Fruit fly (Drosophila melanogaster) whole organism, embryonic: ENCODE measurements around the gene CG32305.
A peak's percentile ranks its signal among the peaks of the same experiment; 100 is the strongest.

ENCODE experiments used
- Adf1 ChIP-seq: fragments of 200-800 bp; sonication (Bioruptor generic); IDR thresholded peaks from 2 replicates; pipeline ENCODE4 v1.3.6; 2022; ENCODE audit warnings: missing biosample characterization, missing genetic modification characterization
- Awh ChIP-seq: fragments of 200-800 bp; sonication (Bioruptor generic); IDR thresholded peaks from 2 replicates; pipeline ENCODE4, ENCODE4 v1.3.6; 2022; ENCODE audit warnings: missing biosample characterization, missing genetic modification characterization
- Bdp1 ChIP-seq: fragments of 200-800 bp; sonication (Bioruptor generic); optimal IDR thresholded peaks from 3 replicates; lab custom pipeline; 2016; ENCODE audit warnings: missing biosample characterization, missing genetic modification characterization
- CG10543 ChIP-seq: fragments of 200-800 bp; sonication (Bioruptor generic); optimal IDR thresholded peaks from 3 replicates; lab custom pipeline; 2017; ENCODE audit warnings: missing biosample characterization, mild to moderate bottlenecking, missing genetic modification characterization, moderate library complexity
- CG11696 ChIP-seq: fragments of 200-800 bp; sonication (Bioruptor generic); IDR thresholded peaks from 2 replicates; pipeline ENCODE4 v1.3.6; 2022; ENCODE audit warnings: missing biosample characterization, missing genetic modification characterization
- CG11723 ChIP-seq: fragments of 200-800 bp; sonication (Bioruptor generic); optimal IDR thresholded peaks from 2 replicates; lab custom pipeline; 2017; ENCODE audit warnings: missing biosample characterization, mild to moderate bottlenecking, missing genetic modification characterization
- CG12071 ChIP-seq: fragments of 200-800 bp; sonication (Bioruptor generic); optimal IDR thresholded peaks from 3 replicates; lab custom pipeline; 2018; ENCODE audit warnings: missing biosample characterization, mild to moderate bottlenecking, missing genetic modification characterization
- CG12769 ChIP-seq: fragments of 200-800 bp; sonication (Bioruptor generic); optimal IDR thresholded peaks from 2 replicates; lab custom pipeline; 2019; ENCODE audit warnings: missing biosample characterization, mild to moderate bottlenecking, missing genetic modification characterization, moderate library complexity
- CG13775 ChIP-seq: fragments of 200-800 bp; sonication (Bioruptor generic); optimal IDR thresholded peaks from 3 replicates; lab custom pipeline; 2017; ENCODE audit warnings: missing biosample characterization, mild to moderate bottlenecking, missing genetic modification characterization
- CG13894 ChIP-seq: fragments of 200-800 bp; sonication (Bioruptor generic); optimal IDR thresholded peaks from 3 replicates; lab custom pipeline; 2018; ENCODE audit warnings: missing biosample characterization, mild to moderate bottlenecking, missing genetic modification characterization, moderate library complexity
- CG14014 ChIP-seq: fragments of 200-800 bp; sonication (Bioruptor generic); IDR thresholded peaks from 2 replicates; pipeline ENCODE4 v1.3.6; 2022; ENCODE audit warnings: missing biosample characterization, missing genetic modification characterization
- CG15011 ChIP-seq: fragments of 200-800 bp; sonication (Bioruptor generic); optimal IDR thresholded peaks from 3 replicates; lab custom pipeline; 2018; ENCODE audit warnings: missing biosample characterization, mild to moderate bottlenecking, missing genetic modification characterization
- CG15601 ChIP-seq: fragments of 200-800 bp; sonication (Bioruptor generic); optimal IDR thresholded peaks from 3 replicates; lab custom pipeline; 2019; ENCODE audit warnings: missing biosample characterization, mild to moderate bottlenecking, missing genetic modification characterization, moderate library complexity
- CG17359 ChIP-seq: fragments of 200-800 bp; sonication (Bioruptor generic); optimal IDR thresholded peaks from 3 replicates; lab custom pipeline; 2018; ENCODE audit warnings: missing biosample characterization, mild to moderate bottlenecking, missing genetic modification characterization, moderate library complexity
- CG17385 ChIP-seq: fragments of 200-800 bp; sonication (Bioruptor generic); optimal IDR thresholded peaks from 3 replicates; lab custom pipeline; 2018; ENCODE audit warnings: missing biosample characterization, mild to moderate bottlenecking, missing genetic modification characterization
- CG18599 ChIP-seq: fragments of 200-800 bp; sonication (Bioruptor generic); optimal IDR thresholded peaks from 3 replicates; lab custom pipeline; 2017; ENCODE audit warnings: missing biosample characterization, missing genetic modification characterization, mild to moderate bottlenecking, moderate library complexity, missing genetic modification reagents
- CG30431 ChIP-seq: fragments of 200-800 bp; sonication (Bioruptor generic); optimal IDR thresholded peaks from 2 replicates; lab custom pipeline; 2017; ENCODE audit warnings: missing biosample characterization, missing genetic modification characterization
- CG34376 ChIP-seq: fragments of 200-800 bp; sonication (Bioruptor generic); optimal IDR thresholded peaks from 2 replicates; lab custom pipeline; 2018; ENCODE audit warnings: missing biosample characterization, mild to moderate bottlenecking, missing genetic modification characterization
- CG6683 ChIP-seq: fragments of 200-800 bp; sonication (Bioruptor generic); optimal IDR thresholded peaks from 2 replicates; lab custom pipeline; 2017; ENCODE audit warnings: missing biosample characterization, mild to moderate bottlenecking, missing genetic modification characterization, missing genetic modification reagents
- CG6765 ChIP-seq: fragments of 200-800 bp; sonication (Bioruptor generic); optimal IDR thresholded peaks from 3 replicates; lab custom pipeline; 2017; ENCODE audit warnings: missing biosample characterization, mild to moderate bottlenecking, missing genetic modification characterization
- CG8924 ChIP-seq: fragments of 200-800 bp; optimal IDR thresholded peaks from 3 replicates; lab custom pipeline; 2019; ENCODE audit warnings: missing biosample characterization, mild to moderate bottlenecking, missing genetic modification characterization, moderate library complexity
- CG9437 ChIP-seq: fragments of 200-800 bp; sonication (Bioruptor generic); optimal IDR thresholded peaks from 2 replicates; lab custom pipeline; 2018; ENCODE audit warnings: missing biosample characterization, mild to moderate bottlenecking, missing genetic modification characterization
- Dp ChIP-seq: fragments of 200-800 bp; sonication (Bioruptor generic); optimal IDR thresholded peaks from 2 replicates; lab custom pipeline; 2018; ENCODE audit warnings: missing biosample characterization, mild to moderate bottlenecking, missing genetic modification characterization, moderate library complexity
- NK7.1 ChIP-seq: fragments of 200-800 bp; sonication (Bioruptor generic); optimal IDR thresholded peaks from 3 replicates; lab custom pipeline; 2016; ENCODE audit warnings: missing biosample characterization, missing genetic modification characterization
- Nf-YC ChIP-seq: fragments of 200-800 bp; optimal IDR thresholded peaks from 3 replicates; lab custom pipeline; 2019; ENCODE audit warnings: missing biosample characterization, mild to moderate bottlenecking, missing genetic modification characterization, moderate library complexity
- PHDP ChIP-seq: fragments of 200-800 bp; sonication (Bioruptor generic); optimal IDR thresholded peaks from 3 replicates; lab custom pipeline; 2018; ENCODE audit warnings: missing biosample characterization, mild to moderate bottlenecking, missing genetic modification characterization, moderate library complexity
- Sox100B ChIP-seq: fragments of 200-800 bp; sonication (Bioruptor generic); optimal IDR thresholded peaks from 3 replicates; lab custom pipeline; 2018; ENCODE audit warnings: missing biosample characterization, mild to moderate bottlenecking, missing genetic modification characterization
- Stat92E ChIP-seq, 3 experiments: fragments of >200 bp in 2 of 3; fragments of 200-800 bp in 1 of 3; sonication (Bioruptor generic) in 1 of 3; optimal IDR thresholded peaks; 2 replicates each; lab custom pipeline; 2017 to 2019; ENCODE audit warnings: missing biosample characterization in 3 of 3, missing genetic modification characterization in 3 of 3, mild to moderate bottlenecking in 1 of 3, moderate library complexity in 1 of 3
- aop ChIP-seq: fragments of 200-800 bp; sonication (Bioruptor generic); IDR thresholded peaks from 2 replicates; pipeline ENCODE4 v1.3.6; 2022; ENCODE audit warnings: missing biosample characterization, missing genetic modification characterization
- caup ChIP-seq: fragments of 200-800 bp; sonication (Bioruptor generic); optimal IDR thresholded peaks from 3 replicates; lab custom pipeline; 2017; ENCODE audit warnings: missing biosample characterization, mild to moderate bottlenecking, missing genetic modification characterization, moderate library complexity; ENCODE audit not compliant: severe bottlenecking
- chif ChIP-seq, 2 experiments: fragments of 200-800 bp; sonication (Bioruptor generic); optimal IDR thresholded peaks; 3 replicates each; lab custom pipeline; 2016; ENCODE audit warnings: missing biosample characterization in 2 of 2, missing genetic modification characterization in 2 of 2
- ci ChIP-seq: fragments of 200-800 bp; sonication (Bioruptor generic); IDR thresholded peaks from 3 replicates; pipeline ENCODE4 v1.3.6; 2022; ENCODE audit warnings: missing biosample characterization, missing genetic modification characterization
- cwo ChIP-seq: fragments of 200-800 bp; sonication (Bioruptor generic); optimal IDR thresholded peaks from 3 replicates; lab custom pipeline; 2017; ENCODE audit warnings: missing biosample characterization, missing genetic modification characterization, mild to moderate bottlenecking, moderate library complexity, missing genetic modification reagents
- ewg ChIP-seq: fragments of 200-800 bp; sonication (Bioruptor generic); optimal IDR thresholded peaks from 3 replicates; lab custom pipeline; 2017; ENCODE audit warnings: mild to moderate bottlenecking, missing biosample characterization, missing genetic modification reagents, missing genetic modification characterization
- exex ChIP-seq: fragments of 200-800 bp; sonication (Bioruptor generic); optimal IDR thresholded peaks from 4 replicates; lab custom pipeline; 2018; ENCODE audit warnings: missing biosample characterization, mild to moderate bottlenecking, missing genetic modification characterization, moderate library complexity
- eyg ChIP-seq: fragments of 200-800 bp; sonication (Bioruptor generic); optimal IDR thresholded peaks from 3 replicates; lab custom pipeline; 2016; ENCODE audit warnings: missing biosample characterization, missing genetic modification characterization
- fd3F ChIP-seq: fragments of 200-800 bp; sonication (Bioruptor generic); optimal IDR thresholded peaks from 2 replicates; lab custom pipeline; 2018; ENCODE audit warnings: missing biosample characterization, mild to moderate bottlenecking, missing genetic modification characterization, moderate library complexity
- gsb-n ChIP-seq: fragments of 200-800 bp; sonication (Bioruptor generic); optimal IDR thresholded peaks from 3 replicates; lab custom pipeline; 2018; ENCODE audit warnings: missing biosample characterization, mild to moderate bottlenecking, missing genetic modification characterization
- hbn ChIP-seq: fragments of 200-800 bp; sonication (Bioruptor generic); IDR thresholded peaks from 2 replicates; pipeline ENCODE4 v1.3.6; 2022; ENCODE audit warnings: missing biosample characterization, missing genetic modification characterization; ENCODE audit not compliant: partially characterized antibody
- insv ChIP-seq, 2 experiments: fragments of 200-800 bp; sonication (Bioruptor generic); optimal IDR thresholded peaks; 3 replicates each; lab custom pipeline; 2016 to 2018; ENCODE audit warnings: missing biosample characterization in 2 of 2, missing genetic modification characterization in 2 of 2
- jumu ChIP-seq: fragments of 200-800 bp; sonication (Bioruptor generic); optimal IDR thresholded peaks from 3 replicates; lab custom pipeline; 2016; ENCODE audit warnings: missing biosample characterization, missing genetic modification characterization
- kah ChIP-seq: fragments of 200-800 bp; sonication (Bioruptor generic); optimal IDR thresholded peaks from 2 replicates; lab custom pipeline; 2018; ENCODE audit warnings: missing biosample characterization, mild to moderate bottlenecking, missing genetic modification characterization
- pfk ChIP-seq: fragments of 200-800 bp; sonication (Bioruptor generic); optimal IDR thresholded peaks from 2 replicates; lab custom pipeline; 2018; ENCODE audit warnings: missing biosample characterization, mild to moderate bottlenecking, missing genetic modification characterization, moderate library complexity
- ranshi ChIP-seq: fragments of 200-800 bp; sonication (Bioruptor generic); IDR thresholded peaks from 2 replicates; pipeline ENCODE4 v1.3.6; 2022; ENCODE audit warnings: missing biosample characterization, missing genetic modification characterization
- sna ChIP-seq: fragments of 200-800 bp; sonication (Bioruptor generic); IDR thresholded peaks from 2 replicates; pipeline ENCODE4 v1.3.6; 2022; ENCODE audit warnings: missing biosample characterization, missing genetic modification characterization; ENCODE audit not compliant: partially characterized antibody
- tin ChIP-seq: fragments of 200-800 bp; sonication (Bioruptor generic); optimal IDR thresholded peaks from 3 replicates; lab custom pipeline; 2016; ENCODE audit warnings: missing biosample characterization, missing genetic modification characterization
- toy ChIP-seq: fragments of 200-800 bp; sonication (Bioruptor generic); IDR thresholded peaks from 2 replicates; pipeline ENCODE4 v1.3.6; 2022; ENCODE audit warnings: missing biosample characterization, missing genetic modification characterization
- trh ChIP-seq: fragments of 200-800 bp; sonication (Bioruptor generic); optimal IDR thresholded peaks from 2 replicates; lab custom pipeline; 2016; ENCODE audit warnings: missing biosample characterization, missing genetic modification characterization
- wek ChIP-seq: fragments of 200-800 bp; sonication (Bioruptor generic); optimal IDR thresholded peaks from 3 replicates; lab custom pipeline; 2018; ENCODE audit warnings: missing biosample characterization, mild to moderate bottlenecking, missing genetic modification characterization, moderate library complexity

The CG32305 gene

DNA sequence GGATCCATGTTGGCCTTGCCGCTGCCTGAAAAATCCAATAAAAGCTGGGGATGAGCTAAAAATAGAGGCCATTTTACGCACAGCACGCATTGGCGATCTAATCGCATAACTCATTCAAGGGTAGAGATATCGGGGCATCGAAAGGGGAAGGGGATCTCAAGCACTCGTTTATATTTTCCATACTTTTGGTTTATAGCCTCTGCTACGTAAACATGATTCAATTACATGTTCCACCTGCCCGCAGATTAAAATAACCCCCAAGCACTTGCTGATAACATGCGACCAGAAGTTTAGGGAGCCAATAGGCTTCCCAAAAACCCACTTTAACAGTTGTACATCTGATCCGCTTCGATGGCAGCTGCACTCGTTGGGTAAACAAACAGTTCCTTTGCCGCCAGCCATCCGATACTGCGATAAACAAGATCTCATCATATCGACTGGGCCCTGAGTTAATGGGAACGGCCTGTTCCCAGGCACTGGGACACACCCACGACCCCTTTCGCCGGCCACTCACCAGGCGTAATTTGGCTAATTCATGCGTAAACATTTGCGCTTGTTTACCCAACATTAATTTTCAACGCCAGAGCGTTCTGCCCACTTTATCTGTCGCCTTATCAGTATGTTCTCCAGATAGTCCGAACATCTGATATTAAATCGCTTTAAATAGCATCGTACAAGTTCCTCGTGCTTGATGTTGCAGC, 5.7 kb downstream of the CG32305 start (continued):
- TF ChIP-seq CG15601 (tag; lab: Kevin White, UChicago) (no peak), CG13775 (GFP tag; lab: Kevin White, UChicago) (no peak), CG15011 (GFP tag; lab: Kevin White, UChicago) (no peak), chif (GFP tag; optimal IDR thresholded peaks at IDR 0.05; lab: Kevin White, UChicago) (no peak), eyg (GFP tag; lab: Kevin White, UChicago) (no peak), CG34376 (peak; percentile 27), CG14014 (GFP tag; lab: Robert Waterston, UW) (no peak), exex (peak; percentile 61), Adf1 (0 out of 2 replicates have a peak, but pooled peaks have one; percentile 6), gsb-n (tag; lab: Kevin White, UChicago) (no peak), CG17359 (no peak), CG11696 (GFP tag; lab: Robert Waterston, UW) (no peak), aop (GFP tag; lab: Robert Waterston, UW) (no peak), CG13894 (no peak), CG12071 (GFP tag; lab: Kevin White, UChicago) (peak; percentile 50), insv (GFP tag; optimal IDR thresholded peaks at IDR 0.05; lab: Kevin White, UChicago) (no peak), Dp (GFP tag; lab: Kevin White, UChicago) (no peak), toy (GFP tag; lab: Robert Waterston, UW) (no peak), CG9437 (GFP tag; lab: Kevin White, UChicago) (no peak), CG11723 (no peak), ewg (no peak), NK7.1 (GFP tag; lab: Kevin White, UChicago) (no peak), PHDP (no peak), Bdp1 (GFP tag; lab: Kevin White, UChicago) (no peak), CG30431 (GFP tag; lab: Kevin White, UChicago) (no peak), Awh (GFP tag; lab: Robert Waterston, UW) (no peak), pfk (no peak), Sox100B (GFP tag; lab: Kevin White, UChicago) (no peak), CG17385 (GFP tag; lab: Kevin White, UChicago) (peak; percentile 3), trh (GFP tag; lab: Kevin White, UChicago) (no peak), wek (GFP tag; lab: Kevin White, UChicago) (peak; percentile 44), CG12769 (no peak), caup (GFP tag; lab: Kevin White, UChicago) (peak; percentile 34), hbn (GFP tag; lab: Robert Waterston, UW) (no peak), CG6765 (peak; percentile 53), ranshi (GFP tag; lab: Robert Waterston, UW) (no peak), Nf-YC (tag; lab: Kevin White, UChicago) (peak; percentile 1), Stat92E (GFP tag; optimal IDR thresholded peaks at IDR 0.05; lab: Kevin White, UChicago) (no peak), CG6683 (GFP tag; lab: Kevin White, UChicago) (no peak), fd3F (no peak), sna (GFP tag; lab: Robert Waterston, UW) (no peak), CG8924 (tag; lab: Kevin White, UChicago) (no peak), kah (GFP tag; lab: Kevin White, UChicago) (no peak), tin (GFP tag; lab: Kevin White, UChicago) (no peak), CG18599 (GFP tag; lab: Kevin White, UChicago) (peak; percentile 62), CG10543 (GFP tag; lab: Kevin White, UChicago) (peak; percentile 59), ci (peak; percentile 25; the same call in 1 of the 3 replicates), cwo (GFP tag; lab: Kevin White, UChicago) (no peak), jumu (GFP tag; lab: Kevin White, UChicago) (no peak)
